Fruit fly (Drosophila melanogaster): ENCODE data around the gene CG17917.

- TF ChIP-seq psq (optimal IDR thresholded peaks at IDR 0.05) = no peak
- TF ChIP-seq CG8478 (optimal IDR thresholded peaks at IDR 0.05) = no peak
Observed at dm6 chr3R:6315078-6315477, 26.7 kb upstream of the CG17917 start.
